7 worm cellular contexts compared by ENCODE assay signal in the genomic region with DNA sequence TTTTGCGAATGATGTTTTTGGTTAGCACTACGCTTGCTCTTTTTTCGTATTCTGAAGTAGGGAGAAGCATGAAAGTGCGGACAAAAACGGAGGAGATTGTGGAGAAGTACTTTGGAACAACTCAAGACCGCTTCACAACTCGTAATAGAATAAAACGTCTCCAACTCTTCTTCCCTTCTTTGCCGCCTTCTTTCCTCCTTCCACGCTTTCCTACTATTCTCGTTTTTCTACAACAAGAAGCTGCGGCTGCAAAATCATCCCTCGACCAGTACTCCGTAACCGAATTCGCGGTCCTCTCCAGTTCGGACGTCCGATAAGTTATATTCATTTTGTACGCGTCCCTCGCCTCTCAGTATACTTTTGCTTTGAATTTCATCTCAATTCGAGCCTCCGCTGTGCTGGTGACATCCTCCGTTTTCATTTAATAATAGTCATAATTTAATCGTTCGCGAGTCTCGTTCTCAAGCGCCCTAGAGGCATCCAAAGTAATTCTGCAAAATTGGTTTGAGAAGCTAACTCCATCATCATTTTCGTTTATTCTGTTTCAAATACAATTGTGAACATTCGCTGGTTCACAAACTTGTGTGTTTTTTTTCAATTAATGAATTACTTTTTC.
A peak's percentile ranks its signal among the peaks of the same experiment; 100 is the strongest.
TF ChIP-seq lines count a peak whose summit lies in the region.

No protein-coding gene starts in this region.

TF ChIP-seq in whole organism, L1 larva, 84 proteins besides CTCF, POLR2A, EP300 and RAD21:
- TF ChIP-seq ces-1 (GFP tag; optimal IDR thresholded peaks at IDR 0.05; lab: Kevin White, UChicago) (peak; percentile 56), fkh-10 (GFP tag; optimal IDR thresholded peaks at IDR 0.05; lab: Kevin White, UChicago) (peak; percentile 53), lin-14 (GFP tag; optimal IDR thresholded peaks at IDR 0.05; lab: Kevin White, UChicago) (peak; percentile 68), tbx-2 (tag; optimal IDR thresholded peaks at IDR 0.05; lab: Kevin White, UChicago) (no peak)
TF ChIP-seq in whole organism, L1 larva: peak in this region for 3.

TF ChIP-seq in whole organism, L2 larva, 48 proteins besides CTCF, POLR2A, EP300 and RAD21:
- TF ChIP-seq nhr-25 (tag; optimal IDR thresholded peaks at IDR 0.05; lab: Kevin White, UChicago), result no peak
- no peak for TF ChIP-seq ztf-4 (tag; optimal IDR thresholded peaks at IDR 0.05; lab: Kevin White, UChicago)
- TF ChIP-seq R02D3.7 (tag; optimal IDR thresholded peaks at IDR 0.05; lab: Kevin White, UChicago), result no peak
- peak; percentile 28 for TF ChIP-seq F13H6.1 (tag; optimal IDR thresholded peaks at IDR 0.05; lab: Kevin White, UChicago)
- no peak for TF ChIP-seq elt-1 (tag; optimal IDR thresholded peaks at IDR 0.05; lab: Kevin White, UChicago)
- TF ChIP-seq ceh-16 (tag; optimal IDR thresholded peaks at IDR 0.05; lab: Kevin White, UChicago), result no peak
- TF ChIP-seq dmd-4 (tag; optimal IDR thresholded peaks at IDR 0.05; lab: Kevin White, UChicago), result no peak
- TF ChIP-seq sma-3 (GFP tag; optimal IDR thresholded peaks at IDR 0.05; lab: Kevin White, UChicago), result no peak

TF ChIP-seq in whole organism, L3 larva, 47 proteins besides CTCF, POLR2A, EP300 and RAD21:
- TF ChIP-seq lin-15B (tag; optimal IDR thresholded peaks at IDR 0.05; lab: Kevin White, UChicago) (no peak), nhr-67 (tag; optimal IDR thresholded peaks at IDR 0.05; lab: Kevin White, UChicago) (no peak), fkh-10 (GFP tag; optimal IDR thresholded peaks at IDR 0.05; lab: Kevin White, UChicago) (peak; percentile 71)

TF ChIP-seq in whole organism, L4 larva, 104 proteins besides CTCF, POLR2A, EP300 and RAD21 (continues in another document):
- peak; percentile 50 for TF ChIP-seq aha-1 (tag; lab: Kevin White, UChicago)
- TF ChIP-seq unc-62 (GFP tag; optimal IDR thresholded peaks at IDR 0.05 in 1 of 2; lab: Kevin White, UChicago), result peak in 1 of 2 experiments; percentile 6
- TF ChIP-seq unc-62 (tag; optimal IDR thresholded peaks at IDR 0.05; lab: Kevin White, UChicago), result no peak
- no peak for TF ChIP-seq ceh-32 (tag; optimal IDR thresholded peaks at IDR 0.05; lab: Kevin White, UChicago; ENCODE audit: poor library complexity)
- TF ChIP-seq lim-7 (GFP tag; IDR thresholded peaks at IDR 0.05; lab: Robert Waterston, UW), result no peak
- no peak for TF ChIP-seq lsy-2 (tag; optimal IDR thresholded peaks at IDR 0.05; lab: Kevin White, UChicago)
- TF ChIP-seq nhr-76 (tag; optimal IDR thresholded peaks at IDR 0.05; lab: Kevin White, UChicago), result no peak
- TF ChIP-seq nhr-6 (tag; optimal IDR thresholded peaks at IDR 0.05; lab: Kevin White, UChicago), result no peak
- no peak for TF ChIP-seq pqm-1 (tag; optimal IDR thresholded peaks at IDR 0.05; lab: Kevin White, UChicago)
- no peak for TF ChIP-seq zfp-3 (GFP tag; conservative IDR thresholded peaks at IDR 0.05; lab: Robert Waterston, UW)
- TF ChIP-seq nhr-42 (GFP tag; IDR thresholded peaks at IDR 0.05; lab: Robert Waterston, UW), result no peak
- TF ChIP-seq attf-4 (tag; optimal IDR thresholded peaks at IDR 0.05; lab: Kevin White, UChicago), result no peak
- TF ChIP-seq ZK546.5 (tag; optimal IDR thresholded peaks at IDR 0.05; lab: Kevin White, UChicago), result no peak
- TF ChIP-seq ces-1 (GFP tag; optimal IDR thresholded peaks at IDR 0.05; lab: Kevin White, UChicago), result peak; percentile 23
- no peak for TF ChIP-seq nhr-237 (tag; optimal IDR thresholded peaks at IDR 0.05; lab: Kevin White, UChicago)
- no peak for TF ChIP-seq F44E2.7 (GFP tag; IDR thresholded peaks at IDR 0.05; lab: Robert Waterston, UW)
- TF ChIP-seq Y5F2A.4 (GFP tag; optimal IDR thresholded peaks at IDR 0.05; lab: Kevin White, UChicago), result no peak
- TF ChIP-seq daf-12 (tag; optimal IDR thresholded peaks at IDR 0.05; lab: Kevin White, UChicago), result no peak

TF ChIP-seq in whole organism, late embryonic, 69 proteins besides CTCF, POLR2A, EP300 and RAD21:
- TF ChIP-seq T23F11.4 (GFP tag; optimal IDR thresholded peaks at IDR 0.05; lab: Kevin White, UChicago) (no peak), ceh-34 (tag; optimal IDR thresholded peaks at IDR 0.05; lab: Kevin White, UChicago) (no peak), unc-86 (tag; optimal IDR thresholded peaks at IDR 0.05; lab: Kevin White, UChicago) (no peak), ceh-31 (tag; optimal IDR thresholded peaks at IDR 0.05; lab: Kevin White, UChicago) (peak; percentile 1), syd-9 (tag; optimal IDR thresholded peaks at IDR 0.05; lab: Kevin White, UChicago) (no peak), ztf-16 (tag; optimal IDR thresholded peaks at IDR 0.05; lab: Kevin White, UChicago) (no peak), elt-2 (tag; optimal IDR thresholded peaks at IDR 0.05; lab: Kevin White, UChicago) (no peak), unc-42 (tag; optimal IDR thresholded peaks at IDR 0.05; lab: Kevin White, UChicago) (peak; percentile 99), nhr-11 (tag; optimal IDR thresholded peaks at IDR 0.05; lab: Kevin White, UChicago) (no peak), dve-1 (tag; optimal IDR thresholded peaks at IDR 0.05; lab: Kevin White, UChicago) (no peak), hlh-8 (tag; optimal IDR thresholded peaks at IDR 0.05; lab: Kevin White, UChicago) (no peak)

TF ChIP-seq in whole organism, midembryonic, 9 proteins besides CTCF, POLR2A, EP300 and RAD21:
- TF ChIP-seq med-1 (GFP tag; optimal IDR thresholded peaks at IDR 0.05; lab: Kevin White, UChicago; ENCODE audit: insufficient read depth), result no peak
- 0 out of 2 replicates have a peak, but pooled peaks have one; percentile 16 for TF ChIP-seq flt-1 (GFP tag; IDR thresholded peaks at IDR 0.05; lab: Robert Waterston, UW)

TF ChIP-seq in whole organism, mixed stage, embryonic, 35 proteins besides CTCF, POLR2A, EP300 and RAD21:
- TF ChIP-seq mep-1 (tag; optimal IDR thresholded peaks at IDR 0.05; lab: Kevin White, UChicago) (no peak), ces-1 (GFP tag; optimal IDR thresholded peaks at IDR 0.05; lab: Kevin White, UChicago) (peak; percentile 98)
